Worm (Caenorhabditis elegans) whole organism, L4 larva: ENCODE results near the gene C04G2.10.
A peak's percentile ranks its signal among the peaks of the same experiment; 100 is the strongest.

ENCODE experiments used
- mdl-1 ChIP-seq, 2 experiments: fragments of 150-350 bp in 1 of 2; sonication (generic microtip) in 1 of 2; optimal IDR thresholded peaks; 2 replicates each; lab custom pipeline; 2014 to 2017; ENCODE audit warnings: missing biosample characterization in 2 of 2, missing genetic modification characterization in 2 of 2
- nhr-76 ChIP-seq: fragments of 150-350 bp; optimal IDR thresholded peaks from 2 replicates; lab custom pipeline; 2014; ENCODE audit warnings: missing biosample characterization, missing genetic modification characterization
- snpc-1.2 ChIP-seq: fragments of 200-800 bp; sonication (Bioruptor generic); IDR thresholded peaks from 2 replicates; pipeline ENCODE4 v1.3.6; 2022; ENCODE audit warnings: missing genetic modification reagents, missing genetic modification characterization, missing compliant biosample characterization

DNA sequence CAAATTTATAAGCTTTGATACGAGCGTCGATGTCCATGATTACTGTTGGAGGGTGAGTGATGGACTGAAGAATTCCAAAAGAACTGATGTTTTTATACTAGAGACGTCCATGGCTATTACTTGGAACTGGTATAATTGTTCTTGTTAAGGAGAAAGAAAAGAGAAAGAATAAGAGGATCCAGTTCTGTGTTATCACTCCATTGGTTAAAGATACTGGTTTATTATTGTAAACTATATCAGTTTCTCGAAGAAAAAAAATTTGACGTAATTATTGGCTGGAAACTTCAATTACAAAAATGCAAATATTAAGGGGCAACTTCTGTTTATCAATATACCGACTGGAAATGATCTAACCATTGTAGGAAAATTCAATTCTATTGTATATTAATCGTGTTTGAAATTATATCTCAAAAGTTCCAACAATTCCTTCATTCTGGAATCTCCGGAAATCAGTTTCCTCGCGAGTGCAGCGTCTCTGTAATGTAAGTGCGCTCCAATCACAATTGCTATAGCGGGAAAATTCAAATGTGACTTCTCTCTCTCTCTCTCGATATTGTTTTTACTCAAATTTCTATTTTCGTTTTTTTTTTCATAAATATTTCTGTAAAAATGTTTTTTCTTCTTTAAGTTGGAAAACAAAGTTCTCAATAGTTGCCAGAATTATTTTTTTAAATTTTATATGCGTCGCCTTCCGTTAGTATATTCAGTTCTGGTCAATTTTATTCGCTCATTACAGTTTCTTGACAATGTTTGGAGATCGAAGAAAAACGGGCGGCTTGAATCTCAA lies 29.6 kb upstream of the C04G2.10 start, which contains the start of the genes col-2 and ndc-80:
- peak; percentile 55; the same call in 1 of the 2 replicates for TF ChIP-seq snpc-1.2 (GFP tag; lab: Robert Waterston, UW)
- TF ChIP-seq mdl-1 (tag; optimal IDR thresholded peaks at IDR 0.05; lab: Kevin White, UChicago) = peak in 1 of 2 experiments; percentile 0
- no peak for TF ChIP-seq nhr-76 (tag; lab: Kevin White, UChicago)
